Worm (Caenorhabditis elegans) whole organism, L2 larva: ENCODE measurements around the gene F13A2.10.

Experiments
- elt-1 ChIP-seq: fragments of 150-350 bp; optimal IDR thresholded peaks from 2 replicates; lab custom pipeline; 2014; ENCODE audit warnings: missing biosample characterization, missing genetic modification characterization
- elt-3 ChIP-seq: sonication (generic microtip); optimal IDR thresholded peaks from 2 replicates; lab custom pipeline; 2017; ENCODE audit warnings: missing biosample characterization, missing genetic modification characterization
- lin-11 ChIP-seq: fragments of 150-350 bp; sonication (generic microtip); optimal IDR thresholded peaks from 2 replicates; lab custom pipeline; 2014; ENCODE audit warnings: missing biosample characterization, missing genetic modification characterization, inconsistent platforms, mixed read lengths
- lin-39 ChIP-seq: fragments of 150-350 bp; optimal IDR thresholded peaks from 2 replicates; lab custom pipeline; 2014; ENCODE audit warnings: missing biosample characterization, missing genetic modification reagents, missing genetic modification characterization
- lsy-2 ChIP-seq, 2 experiments: fragments of 150-350 bp in 1 of 2; sonication (generic microtip) in 1 of 2; optimal IDR thresholded peaks; 2 replicates each; lab custom pipeline; 2014 to 2017; ENCODE audit warnings: missing biosample characterization in 2 of 2, missing genetic modification characterization in 2 of 2
- nhr-237 ChIP-seq: fragments of 150-350 bp; optimal IDR thresholded peaks from 2 replicates; lab custom pipeline; 2014; ENCODE audit warnings: missing biosample characterization, missing genetic modification characterization
- nhr-6 ChIP-seq: fragments of 150-350 bp; optimal IDR thresholded peaks from 2 replicates; lab custom pipeline; 2014; ENCODE audit warnings: missing biosample characterization, missing genetic modification characterization
- nhr-77 ChIP-seq: fragments of 150-350 bp; optimal IDR thresholded peaks from 2 replicates; lab custom pipeline; 2014; ENCODE audit warnings: missing biosample characterization, missing genetic modification characterization
- unc-39 ChIP-seq: fragments of 150-350 bp; optimal IDR thresholded peaks from 2 replicates; lab custom pipeline; 2014; ENCODE audit warnings: missing biosample characterization, missing genetic modification characterization
- unc-62 ChIP-seq: fragments of 150-350 bp; optimal IDR thresholded peaks from 2 replicates; lab custom pipeline; 2014; ENCODE audit warnings: missing biosample characterization, missing genetic modification reagents, missing genetic modification characterization

- TF ChIP-seq unc-62 (GFP tag; lab: Kevin White, UChicago) (no peak), lin-39 (tag; lab: Kevin White, UChicago) (no peak), nhr-77 (no peak), lsy-2 (tag; optimal IDR thresholded peaks at IDR 0.05; lab: Kevin White, UChicago) (no peak), nhr-6 (tag; lab: Kevin White, UChicago) (no peak), unc-39 (tag; lab: Kevin White, UChicago) (no peak), lin-11 (tag; lab: Kevin White, UChicago) (no peak), nhr-237 (tag; lab: Kevin White, UChicago) (no peak), elt-1 (tag; lab: Kevin White, UChicago) (no peak), elt-3 (tag; lab: Kevin White, UChicago) (no peak)
These were observed 35.4 kb upstream of the F13A2.10 start, which contains the start of gene skr-14 for ce11 chrV:4421475-4421874.
